ENCODE assay signal across 1 worm cellular context in the genomic region with DNA sequence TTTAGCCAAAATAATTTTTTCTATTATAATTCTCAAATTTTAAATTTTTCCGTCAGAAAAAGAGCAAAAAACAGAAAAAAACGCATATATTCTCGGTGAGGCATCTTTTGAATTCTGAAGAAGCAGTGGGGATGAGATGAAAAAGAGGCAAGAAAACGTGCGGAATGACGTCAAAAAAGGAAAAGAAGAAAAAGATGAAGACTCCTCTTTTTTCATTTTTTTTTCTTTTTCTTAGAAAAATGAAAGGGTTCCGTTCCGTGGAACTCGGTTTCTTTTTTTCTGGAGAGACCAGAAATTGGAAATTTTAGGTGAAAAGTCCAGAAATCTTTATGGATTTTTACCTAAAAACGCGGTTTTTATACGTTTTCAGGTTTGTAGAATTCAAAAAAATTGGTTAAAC.
TF ChIP-seq lines count a peak whose summit lies in the region.

No protein-coding gene starts in this region.

TF ChIP-seq in whole organism, L2 larva, 48 proteins besides CTCF, POLR2A, EP300 and RAD21 (continued from another document):
- TF ChIP-seq R02D3.7 (tag; optimal IDR thresholded peaks at IDR 0.05; lab: Kevin White, UChicago) (no peak), mab-5 (tag; optimal IDR thresholded peaks at IDR 0.05; lab: Kevin White, UChicago) (no peak), nhr-10 (tag; optimal IDR thresholded peaks at IDR 0.05; lab: Kevin White, UChicago) (no peak), F13H6.1 (tag; optimal IDR thresholded peaks at IDR 0.05; lab: Kevin White, UChicago) (no peak), egl-27 (tag; optimal IDR thresholded peaks at IDR 0.05; lab: Kevin White, UChicago) (no peak), nhr-6 (tag; optimal IDR thresholded peaks at IDR 0.05; lab: Kevin White, UChicago) (peak; percentile 1), gmeb-1 (tag; optimal IDR thresholded peaks at IDR 0.05; lab: Kevin White, UChicago) (no peak), lin-39 (tag; optimal IDR thresholded peaks at IDR 0.05; lab: Kevin White, UChicago) (no peak), unc-39 (tag; optimal IDR thresholded peaks at IDR 0.05; lab: Kevin White, UChicago) (no peak), sem-4 (tag; optimal IDR thresholded peaks at IDR 0.05; lab: Kevin White, UChicago) (peak; percentile 10), lin-11 (tag; optimal IDR thresholded peaks at IDR 0.05; lab: Kevin White, UChicago) (no peak), nhr-21 (tag; optimal IDR thresholded peaks at IDR 0.05; lab: Kevin White, UChicago) (no peak), aly-2 (tag; optimal IDR thresholded peaks at IDR 0.05; lab: Kevin White, UChicago) (no peak), nhr-25 (tag; optimal IDR thresholded peaks at IDR 0.05; lab: Kevin White, UChicago) (no peak), nhr-23 (tag; optimal IDR thresholded peaks at IDR 0.05; lab: Kevin White, UChicago) (no peak), ceh-16 (tag; optimal IDR thresholded peaks at IDR 0.05; lab: Kevin White, UChicago) (no peak), zag-1 (tag; optimal IDR thresholded peaks at IDR 0.05; lab: Kevin White, UChicago) (peak; percentile 27)
